Worm (Caenorhabditis elegans) whole organism, mixed stage, embryonic: ENCODE data around the gene F58D2.3.

Experiments
- blmp-1 ChIP-seq: fragments of 150-350 bp; optimal IDR thresholded peaks from 2 replicates; lab custom pipeline; 2014; ENCODE audit warnings: missing biosample characterization, missing genetic modification characterization
- ces-1 ChIP-seq: fragments of 150-350 bp; optimal IDR thresholded peaks from 2 replicates; lab custom pipeline; 2014; ENCODE audit warnings: missing biosample characterization, missing genetic modification reagents, missing genetic modification characterization
- cnd-1 ChIP-seq: fragments of 200-800 bp; sonication (Bioruptor generic); optimal IDR thresholded peaks from 2 replicates; lab custom pipeline; 2018; ENCODE audit warnings: mild to moderate bottlenecking, missing genetic modification characterization, missing compliant biosample characterization
- elt-1 ChIP-seq: sonication (generic microtip); optimal IDR thresholded peaks from 2 replicates; lab custom pipeline; 2017; ENCODE audit warnings: missing genetic modification characterization, mild to moderate bottlenecking, missing compliant biosample characterization, antibody characterized with exemption, moderate library complexity, borderline replicate concordance; ENCODE audit not compliant: insufficient read depth
- lin-13 ChIP-seq: fragments of 150-350 bp; optimal IDR thresholded peaks from 2 replicates; lab custom pipeline; 2014; ENCODE audit warnings: missing biosample characterization, missing genetic modification characterization
- mep-1 ChIP-seq: fragments of 150-350 bp; optimal IDR thresholded peaks from 2 replicates; lab custom pipeline; 2017; ENCODE audit warnings: missing biosample characterization, missing genetic modification reagents, missing genetic modification characterization, inconsistent platforms
- nhr-76 ChIP-seq: sonication (generic microtip); optimal IDR thresholded peaks from 2 replicates; lab custom pipeline; 2017; ENCODE audit warnings: missing biosample characterization, missing genetic modification characterization
- snpc-4 ChIP-seq: fragments of 150-350 bp; optimal IDR thresholded peaks from 2 replicates; lab custom pipeline; 2014; ENCODE audit warnings: missing biosample characterization, missing genetic modification characterization
- unc-62 ChIP-seq: fragments of 150-350 bp; optimal IDR thresholded peaks from 2 replicates; lab custom pipeline; 2014; ENCODE audit warnings: missing biosample characterization, missing genetic modification reagents, missing genetic modification characterization

DNA sequence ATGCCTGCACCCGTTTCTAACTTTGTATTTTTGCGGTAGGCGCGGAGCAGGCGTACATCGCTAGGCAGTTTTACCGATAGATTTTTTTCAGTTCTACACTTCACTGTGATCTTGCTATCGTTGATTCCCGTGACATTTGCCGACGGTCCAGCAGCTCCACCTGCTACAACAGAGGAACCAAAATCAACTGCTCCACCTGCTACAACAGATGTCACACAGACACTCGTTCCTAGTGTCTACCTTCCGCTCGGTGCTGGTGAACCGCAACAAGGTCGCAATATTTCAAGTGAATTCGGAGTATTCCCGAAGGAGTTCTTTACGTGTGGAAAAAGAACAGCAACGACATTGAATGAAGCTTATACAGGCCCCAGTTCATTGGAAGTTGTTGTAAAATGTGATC, 9.5 kb upstream of the F58D2.3 start:
- TF ChIP-seq unc-62 (GFP tag; lab: Kevin White, UChicago) = no peak
- TF ChIP-seq snpc-4 (tag; lab: Kevin White, UChicago) = no peak
- TF ChIP-seq cnd-1 (tag; lab: Kevin White, UChicago) = no peak
- no peak for TF ChIP-seq lin-13 (tag; lab: Kevin White, UChicago)
- no peak for TF ChIP-seq blmp-1 (tag; lab: Kevin White, UChicago)
- no peak for TF ChIP-seq elt-1
- TF ChIP-seq nhr-76 (tag; lab: Kevin White, UChicago) = no peak
- TF ChIP-seq ces-1 (GFP tag; lab: Kevin White, UChicago) = no peak
- TF ChIP-seq mep-1 (tag; lab: Kevin White, UChicago) = no peak
